Fruit fly (Drosophila melanogaster) whole organism, wandering third instar larva: ENCODE results near the gene CG33267.

Experiments
- Abd-B ChIP-seq: fragments of >200 bp; optimal IDR thresholded peaks from 2 replicates; lab custom pipeline; 2017; ENCODE audit warnings: missing biosample characterization, missing genetic modification characterization
- CG32264 ChIP-seq: fragments of 200-800 bp; sonication (Bioruptor generic); optimal IDR thresholded peaks from 2 replicates; lab custom pipeline; 2016; ENCODE audit warnings: missing biosample characterization, missing genetic modification characterization
- CG9705 ChIP-seq: fragments of 200-800 bp; sonication (Bioruptor generic); optimal IDR thresholded peaks from 2 replicates; lab custom pipeline; 2018; ENCODE audit warnings: missing biosample characterization, mild to moderate bottlenecking, missing genetic modification characterization
- CrebA ChIP-seq: fragments of 200-800 bp; sonication (Bioruptor generic); optimal IDR thresholded peaks from 2 replicates; lab custom pipeline; 2016; ENCODE audit warnings: missing biosample characterization, mild to moderate bottlenecking, missing genetic modification characterization, borderline replicate concordance
- Dfd ChIP-seq: fragments of >200 bp; optimal IDR thresholded peaks from 2 replicates; lab custom pipeline; 2017; ENCODE audit warnings: missing biosample characterization, missing genetic modification characterization
- Dif ChIP-seq: fragments of 200-275, 200-300 bp; sonication (Bioruptor generic); optimal IDR thresholded peaks from 2 replicates; lab custom pipeline; 2018; ENCODE audit warnings: missing biosample characterization, missing genetic modification characterization; ENCODE audit not compliant: partially characterized antibody
- GATAd ChIP-seq: sonication (Bioruptor generic); optimal IDR thresholded peaks from 2 replicates; lab custom pipeline; 2016; ENCODE audit warnings: missing biosample characterization, missing genetic modification characterization
- HLH106 ChIP-seq: fragments of 200-800 bp; optimal IDR thresholded peaks from 3 replicates; lab custom pipeline; 2019; ENCODE audit warnings: missing biosample characterization, mild to moderate bottlenecking, missing genetic modification characterization, moderate library complexity
- Hnf4 ChIP-seq: fragments of 200-800 bp; sonication (Bioruptor generic); optimal IDR thresholded peaks from 2 replicates; lab custom pipeline; 2016; ENCODE audit warnings: missing biosample characterization, mild to moderate bottlenecking, missing genetic modification characterization
- Hr78 ChIP-seq: fragments of >200 bp; optimal IDR thresholded peaks from 2 replicates; lab custom pipeline; 2017; ENCODE audit warnings: missing biosample characterization, missing genetic modification characterization
- Hr83 ChIP-seq: fragments of 200-300 bp; sonication (Bioruptor generic); optimal IDR thresholded peaks from 2 replicates; lab custom pipeline; 2016; ENCODE audit warnings: missing biosample characterization, mild to moderate bottlenecking, missing genetic modification characterization, moderate library complexity; ENCODE audit not compliant: poor library complexity, severe bottlenecking
- Jra ChIP-seq: sonication (Bioruptor generic); optimal IDR thresholded peaks from 2 replicates; lab custom pipeline; 2016; ENCODE audit warnings: missing biosample characterization, missing genetic modification characterization
- Mio ChIP-seq: sonication (Bioruptor generic); optimal IDR thresholded peaks from 2 replicates; lab custom pipeline; 2016; ENCODE audit warnings: missing biosample characterization, missing genetic modification characterization
- Myc ChIP-seq: fragments of >200 bp; optimal IDR thresholded peaks from 2 replicates; lab custom pipeline; 2017
- N ChIP-seq: fragments of >200 bp; optimal IDR thresholded peaks from 2 replicates; lab custom pipeline; 2018; ENCODE audit warnings: missing biosample characterization, missing external identifiers, missing genetic modification characterization
- OdsH ChIP-seq: fragments of 200-800 bp; sonication (Bioruptor generic); optimal IDR thresholded peaks from 2 replicates; lab custom pipeline; 2016; ENCODE audit warnings: missing biosample characterization, mild to moderate bottlenecking, missing genetic modification characterization
- Rel ChIP-seq, 2 experiments: fragments of 200-800 bp; sonication (Bioruptor generic) in 1 of 2; optimal IDR thresholded peaks; 2 replicates in 1 of 2; 3 replicates in 1 of 2; lab custom pipeline; 2016 to 2019; ENCODE audit warnings: mild to moderate bottlenecking in 2 of 2, missing biosample characterization in 2 of 2, missing genetic modification characterization in 2 of 2, moderate library complexity in 1 of 2
- Sp1 ChIP-seq: fragments of 200-800 bp; sonication (Bioruptor generic); optimal IDR thresholded peaks from 3 replicates; lab custom pipeline; 2019; ENCODE audit warnings: missing biosample characterization, mild to moderate bottlenecking, missing genetic modification characterization, moderate library complexity
- Vsx2 ChIP-seq: fragments of 200-300, 225-300 bp; sonication (Bioruptor generic); optimal IDR thresholded peaks from 2 replicates; lab custom pipeline; 2018; ENCODE audit warnings: missing biosample characterization, missing genetic modification characterization; ENCODE audit not compliant: partially characterized antibody
- br ChIP-seq: fragments of 200-800 bp; sonication (Bioruptor generic); optimal IDR thresholded peaks from 2 replicates; lab custom pipeline; 2016; ENCODE audit warnings: missing biosample characterization, missing genetic modification characterization
- brk ChIP-seq: fragments of 200-800 bp; sonication (Bioruptor generic); optimal IDR thresholded peaks from 2 replicates; lab custom pipeline; 2016; ENCODE audit warnings: missing biosample characterization, mild to moderate bottlenecking, missing genetic modification characterization
- dl ChIP-seq, 2 experiments: fragments of 175-275, 200-275 bp in 1 of 2; fragments of 200-275 bp in 1 of 2; sonication (Bioruptor generic); optimal IDR thresholded peaks; lab custom pipeline; 2018; ENCODE audit warnings: mild to moderate bottlenecking in 2 of 2, missing biosample characterization in 2 of 2, missing genetic modification characterization in 2 of 2, moderate library complexity in 2 of 2; ENCODE audit not compliant: partially characterized antibody in 2 of 2, insufficient read depth in 1 of 2
- dmrt93B ChIP-seq: fragments of 200-800 bp; sonication (Bioruptor generic); optimal IDR thresholded peaks from 2 replicates; lab custom pipeline; 2018; ENCODE audit warnings: missing biosample characterization, mild to moderate bottlenecking, missing genetic modification characterization
- dsf ChIP-seq: sonication (Bioruptor generic); optimal IDR thresholded peaks from 2 replicates; lab custom pipeline; 2016; ENCODE audit warnings: missing biosample characterization, missing genetic modification characterization, borderline replicate concordance
- ey ChIP-seq: fragments of 200-800 bp; sonication (Bioruptor generic); optimal IDR thresholded peaks from 2 replicates; lab custom pipeline; 2016; ENCODE audit warnings: missing biosample characterization, missing genetic modification characterization
- foxo ChIP-seq, 2 experiments: fragments of 200-800 bp; sonication (Bioruptor generic); optimal IDR thresholded peaks; 2 replicates in 1 of 2; 3 replicates in 1 of 2; lab custom pipeline; 2016 to 2017; ENCODE audit warnings: missing biosample characterization in 2 of 2, missing genetic modification characterization in 2 of 2
- fru ChIP-seq: fragments of 200-800 bp; sonication (Bioruptor generic); optimal IDR thresholded peaks from 3 replicates; lab custom pipeline; 2016; ENCODE audit warnings: missing biosample characterization, mild to moderate bottlenecking, missing genetic modification characterization
- h ChIP-seq: fragments of 200-800 bp; sonication (Bioruptor generic); optimal IDR thresholded peaks from 3 replicates; lab custom pipeline; 2016; ENCODE audit warnings: missing biosample characterization, mild to moderate bottlenecking, missing genetic modification characterization
- jim ChIP-seq: fragments of 175-275, 200-325 bp; sonication (Bioruptor generic); optimal IDR thresholded peaks from 2 replicates; lab custom pipeline; 2016; ENCODE audit warnings: missing biosample characterization, mild to moderate bottlenecking, missing genetic modification characterization
- lola ChIP-seq: fragments of >200 bp; optimal IDR thresholded peaks from 2 replicates; lab custom pipeline; 2017; ENCODE audit warnings: missing biosample characterization, missing genetic modification characterization
- pan ChIP-seq: fragments of >200 bp; optimal IDR thresholded peaks from 2 replicates; lab custom pipeline; 2017
- psq ChIP-seq: fragments of 200-800 bp; sonication (Bioruptor generic); optimal IDR thresholded peaks from 3 replicates; lab custom pipeline; 2017; ENCODE audit warnings: missing biosample characterization, mild to moderate bottlenecking, missing genetic modification characterization, moderate library complexity
- rgr ChIP-seq: fragments of 200-800 bp; sonication (Bioruptor generic); optimal IDR thresholded peaks from 3 replicates; lab custom pipeline; 2016; ENCODE audit warnings: missing biosample characterization, mild to moderate bottlenecking, missing genetic modification characterization
- sage ChIP-seq: fragments of 200-800 bp; sonication (Bioruptor generic); optimal IDR thresholded peaks from 2 replicates; lab custom pipeline; 2016; ENCODE audit warnings: missing biosample characterization, mild to moderate bottlenecking, missing genetic modification characterization
- sv ChIP-seq: fragments of 200-800 bp; sonication (Bioruptor generic); optimal IDR thresholded peaks from 3 replicates; lab custom pipeline; 2016; ENCODE audit warnings: missing biosample characterization, missing genetic modification characterization
- tai ChIP-seq: sonication (Bioruptor generic); optimal IDR thresholded peaks from 2 replicates; lab custom pipeline; 2016; ENCODE audit warnings: missing biosample characterization, missing genetic modification characterization
- usp ChIP-seq: fragments of >200 bp; optimal IDR thresholded peaks from 2 replicates; lab custom pipeline; 2017; ENCODE audit warnings: missing biosample characterization, missing genetic modification characterization
- woc ChIP-seq: sonication (Bioruptor generic); optimal IDR thresholded peaks from 2 replicates; lab custom pipeline; 2016; ENCODE audit warnings: missing biosample characterization, mild to moderate bottlenecking, missing genetic modification characterization

CG33267 gene

dm6 chr3L:11549432-11549831 lies 14.9 kb upstream of the CG33267 start:
- TF ChIP-seq fru = no peak
- no peak for TF ChIP-seq Hnf4

- TF ChIP-seq br (GFP tag; lab: Kevin White, UChicago) = no peak
- no peak for TF ChIP-seq jim (GFP tag; lab: Kevin White, UChicago)
- TF ChIP-seq pan (lab: Kevin White, UChicago) = no peak
- TF ChIP-seq CG32264 (GFP tag; lab: Kevin White, UChicago) = no peak
- TF ChIP-seq fru = no peak
- TF ChIP-seq psq (GFP tag; lab: Kevin White, UChicago) = no peak
- TF ChIP-seq woc (GFP tag; lab: Kevin White, UChicago) = no peak
- TF ChIP-seq dmrt93B = no peak
- TF ChIP-seq Hr78 = no peak
- no peak for TF ChIP-seq Hnf4
- no peak for TF ChIP-seq brk (GFP tag; lab: Kevin White, UChicago)
- no peak for TF ChIP-seq Dfd
- no peak for TF ChIP-seq rgr (GFP tag; lab: Kevin White, UChicago)
- no peak for TF ChIP-seq Myc (lab: Kevin White, UChicago)
- no peak for TF ChIP-seq ey (GFP tag; lab: Kevin White, UChicago)
- no peak for TF ChIP-seq lola
Measured at dm6 chr3L:11550359-11551056, 13.8 kb upstream of the CG33267 start.

- TF ChIP-seq lola (no peak), sv (GFP tag; lab: Kevin White, UChicago) (no peak), h (GFP tag; lab: Kevin White, UChicago) (peak; percentile 26), Vsx2 (GFP tag; lab: Kevin White, UChicago) (no peak), HLH106 (tag; lab: Kevin White, UChicago) (peak; percentile 23), Dfd (no peak), GATAd (GFP tag; lab: Kevin White, UChicago) (no peak), Rel (GFP tag; optimal IDR thresholded peaks at IDR 0.05; lab: Kevin White, UChicago) (no peak), Rel (tag; optimal IDR thresholded peaks at IDR 0.05; lab: Kevin White, UChicago) (no peak), CG32264 (GFP tag; lab: Kevin White, UChicago) (no peak), Mio (GFP tag; lab: Kevin White, UChicago) (no peak), br (GFP tag; lab: Kevin White, UChicago) (peak; percentile 15), Myc (lab: Kevin White, UChicago) (no peak), usp (GFP tag; lab: Kevin White, UChicago) (no peak), psq (GFP tag; lab: Kevin White, UChicago) (peak; percentile 12), tai (GFP tag; lab: Kevin White, UChicago) (no peak), Hr78 (no peak), Dif (GFP tag; lab: Kevin White, UChicago) (no peak), woc (GFP tag; lab: Kevin White, UChicago) (no peak), sage (GFP tag; lab: Kevin White, UChicago) (no peak), CG9705 (GFP tag; lab: Kevin White, UChicago) (no peak), Jra (no peak), rgr (GFP tag; lab: Kevin White, UChicago) (peak; percentile 43), Hr83 (GFP tag; lab: Kevin White, UChicago) (no peak), OdsH (GFP tag; lab: Kevin White, UChicago) (peak; percentile 28), CrebA (GFP tag; lab: Kevin White, UChicago) (no peak), jim (GFP tag; lab: Kevin White, UChicago) (no peak), dmrt93B (no peak), fru (peak; percentile 46), foxo (GFP tag; optimal IDR thresholded peaks at IDR 0.05; lab: Kevin White, UChicago) (peak in 1 of 2 experiments; percentile 43), Abd-B (GFP tag; lab: Kevin White, UChicago) (no peak), Hnf4 (peak; percentile 21), dl (GFP tag; optimal IDR thresholded peaks at IDR 0.05; lab: Kevin White, UChicago; ENCODE audit: insufficient read depth in 1 of 2, partially characterized antibody in 2 of 2) (no peak), dsf (no peak), Sp1 (GFP tag; lab: Kevin White, UChicago) (peak; percentile 29), N (GFP tag; lab: Kevin White, UChicago) (no peak), ey (GFP tag; lab: Kevin White, UChicago) (peak; percentile 39), pan (lab: Kevin White, UChicago) (no peak), brk (GFP tag; lab: Kevin White, UChicago) (peak; percentile 1)
- TF ChIP-seq, all 38 proteins: peak for 12
Measured at dm6 chr3L:11551949-11552348, 12.3 kb upstream of the CG33267 start.
